Worm (Caenorhabditis elegans): Measurements from ENCODE around the gene flh-2.
A peak's percentile ranks its signal among the peaks of the same experiment; 100 is the strongest.

DNA sequence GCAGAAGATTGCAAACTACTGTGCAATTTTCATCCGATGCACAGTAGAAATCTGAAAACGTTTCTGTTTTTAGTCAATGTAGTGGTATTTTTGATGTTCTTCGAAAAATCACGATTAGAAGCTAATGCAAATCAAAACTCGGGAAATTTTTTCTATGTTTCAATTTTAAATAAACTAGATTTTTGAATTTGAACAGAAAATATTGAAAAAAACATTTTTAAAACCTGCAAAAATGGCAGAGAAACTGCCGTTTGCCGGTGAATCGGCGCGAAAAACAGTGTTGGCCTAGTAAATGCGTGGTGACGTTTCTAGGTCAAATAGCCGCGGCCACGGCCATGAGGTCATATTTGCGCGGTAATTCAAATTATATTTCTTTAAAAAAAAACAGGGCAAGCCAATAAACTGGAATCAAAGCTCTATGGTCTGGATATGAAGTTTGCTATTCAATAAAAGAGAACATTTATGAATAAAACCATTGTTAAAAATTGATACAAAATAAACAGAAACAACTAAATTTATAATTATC lies 21.7 kb upstream of the flh-2 start, which contains the start of gene set-2:
- TF ChIP-seq ref-1 (GFP tag; conservative IDR thresholded peaks at IDR 0.05), result no peak
- peak; percentile 48 for TF ChIP-seq cog-1 (tag; optimal IDR thresholded peaks at IDR 0.05)
- peak; percentile 60; the same call in 1 of the 2 replicates for TF ChIP-seq ztf-23 (GFP tag; IDR thresholded peaks at IDR 0.05)
- peak; percentile 56; the same call in 1 of the 2 replicates for TF ChIP-seq flt-1 (GFP tag; IDR thresholded peaks at IDR 0.05)
- no peak for TF ChIP-seq T22C8.4 (GFP tag; IDR thresholded peaks at IDR 0.05)
- no peak for TF ChIP-seq med-1 (GFP tag; optimal IDR thresholded peaks at IDR 0.05; ENCODE audit: insufficient read depth)

Measured in whole organism, midembryonic.